Fruit fly (Drosophila melanogaster) whole organism, adult: Measurements from ENCODE around the gene Tom70.

Experiments used
- CG11617 ChIP-seq: fragments of 200-800 bp; sonication (Bioruptor generic); optimal IDR thresholded peaks from 2 replicates; lab custom pipeline; 2017; ENCODE audit warnings: mild to moderate bottlenecking, missing biosample characterization, missing genetic modification reagents, missing genetic modification characterization
- CG14711 ChIP-seq: fragments of 200-800 bp; sonication (Bioruptor generic); optimal IDR thresholded peaks from 2 replicates; lab custom pipeline; 2018; ENCODE audit warnings: missing biosample characterization, mild to moderate bottlenecking, missing genetic modification characterization, moderate library complexity
- CG33017 ChIP-seq: fragments of 200-800 bp; sonication (Bioruptor generic); optimal IDR thresholded peaks from 2 replicates; lab custom pipeline; 2018; ENCODE audit warnings: missing biosample characterization, mild to moderate bottlenecking, missing genetic modification characterization, moderate library complexity
- CG7045 ChIP-seq: fragments of 200-800 bp; sonication (Bioruptor generic); optimal IDR thresholded peaks from 2 replicates; lab custom pipeline; 2017; ENCODE audit warnings: missing biosample characterization, mild to moderate bottlenecking, missing genetic modification characterization
- Clk ChIP-seq: fragments of 200-800 bp; sonication (Bioruptor generic); optimal IDR thresholded peaks from 2 replicates; lab custom pipeline; 2017; ENCODE audit warnings: missing biosample characterization, missing genetic modification characterization
- Hr96 ChIP-seq: fragments of 200-800 bp; sonication (Bioruptor generic); optimal IDR thresholded peaks from 2 replicates; lab custom pipeline; 2016; ENCODE audit warnings: missing biosample characterization, missing genetic modification characterization
- cnc ChIP-seq, 2 experiments: fragments of >200 bp; optimal IDR thresholded peaks; 2 replicates each; lab custom pipeline; 2017
- pad ChIP-seq: fragments of 200-800 bp; sonication (Bioruptor generic); optimal IDR thresholded peaks from 3 replicates; lab custom pipeline; 2017; ENCODE audit warnings: missing biosample characterization, missing genetic modification characterization, mild to moderate bottlenecking, moderate library complexity, missing genetic modification reagents
- toe ChIP-seq: fragments of 200-800 bp; sonication (Bioruptor generic); optimal IDR thresholded peaks from 2 replicates; lab custom pipeline; 2016; ENCODE audit warnings: missing biosample characterization, missing genetic modification characterization

- TF ChIP-seq Clk (GFP tag; lab: Kevin White, UChicago) (no peak), Hr96 (GFP tag; lab: Kevin White, UChicago) (no peak), cnc (optimal IDR thresholded peaks at IDR 0.05; lab: Kevin White, UChicago) (no peak), toe (no peak), pad (GFP tag; lab: Kevin White, UChicago) (no peak), CG7045 (GFP tag; lab: Kevin White, UChicago) (peak; percentile 19), CG14711 (peak; percentile 34), CG11617 (GFP tag; lab: Kevin White, UChicago) (peak; percentile 29), CG33017 (tag; lab: Kevin White, UChicago) (peak; percentile 64)
Observed at dm6 chr2L:12065683-12066386, 27.5 kb upstream of the Tom70 start.
